Fruit fly (Drosophila melanogaster): ENCODE data around the gene CG8476.

DNA sequence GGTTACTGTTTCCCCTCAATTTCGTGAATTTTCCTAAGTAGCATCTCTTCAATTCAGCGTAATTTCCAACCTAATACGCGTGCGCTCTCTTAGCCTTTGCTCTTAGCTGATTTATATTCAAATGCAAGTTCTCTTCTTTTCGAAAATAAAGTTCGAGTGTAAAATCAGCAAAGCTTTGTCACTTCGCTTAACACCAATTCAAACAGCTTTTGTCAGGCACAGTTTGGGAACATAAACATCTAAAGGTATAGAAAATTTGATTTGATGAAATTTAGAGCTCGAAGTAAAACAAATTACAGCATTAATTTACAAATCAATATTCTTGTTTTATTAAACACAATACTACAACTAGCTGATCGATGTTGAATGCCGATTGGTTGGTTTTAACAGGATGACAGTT is 11.9 kb downstream of the CG8476 start:
- TF ChIP-seq toe (GFP tag; optimal IDR thresholded peaks at IDR 0.05) (no peak), CG14711 (tag; optimal IDR thresholded peaks at IDR 0.05) (no peak), kay (GFP tag; ENCODE audit: borderline replicate concordance) (no peak), Hr96 (GFP tag; optimal IDR thresholded peaks at IDR 0.05) (no peak)
